Worm (Caenorhabditis elegans): Measurements from ENCODE around the gene exos-9.

The exos-9 gene

DNA sequence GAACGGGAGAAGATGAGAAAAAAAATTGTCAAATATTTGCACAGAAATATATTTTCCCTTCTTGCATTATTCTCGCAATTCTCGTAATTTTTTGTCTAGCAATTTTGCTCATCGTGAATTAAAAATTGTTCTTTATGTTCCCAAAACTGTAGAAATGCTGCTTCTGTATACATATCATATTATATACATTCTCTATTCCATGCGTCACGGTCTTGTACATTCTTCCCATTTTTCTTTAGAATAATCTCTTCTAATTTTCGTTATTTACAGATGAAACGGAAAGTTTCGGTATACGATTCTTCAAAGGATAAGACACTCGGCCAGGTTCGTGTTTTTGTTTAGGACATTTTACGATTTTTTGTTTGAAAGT is 30.3 kb downstream of the exos-9 start, which contains the start of gene acs-4:
acs-4 (plus strand) TSS at position 271 of the 370 bp plus-strand sequence.
- no peak for TF ChIP-seq F22D6.2 (tag; optimal IDR thresholded peaks at IDR 0.05)
- TF ChIP-seq unc-130 (GFP tag; optimal IDR thresholded peaks at IDR 0.05) = no peak
- no peak for TF ChIP-seq cebp-1 (GFP tag; IDR thresholded peaks at IDR 0.05)
- no peak for TF ChIP-seq cebp-1 (tag; optimal IDR thresholded peaks at IDR 0.05)
- TF ChIP-seq F57A8.1 (GFP tag; optimal IDR thresholded peaks at IDR 0.05) = no peak
- TF ChIP-seq madf-6 (GFP tag; IDR thresholded peaks at IDR 0.05) = no peak
- TF ChIP-seq ztf-25 (GFP tag; IDR thresholded peaks at IDR 0.05) = no peak
- no peak for TF ChIP-seq nfya-1 (tag; optimal IDR thresholded peaks at IDR 0.05; ENCODE audit: borderline replicate concordance, insufficient read depth)
- no peak for TF ChIP-seq nhr-179 (tag; optimal IDR thresholded peaks at IDR 0.05)
- no peak for TF ChIP-seq chd-7 (tag; optimal IDR thresholded peaks at IDR 0.05)

DNA sequence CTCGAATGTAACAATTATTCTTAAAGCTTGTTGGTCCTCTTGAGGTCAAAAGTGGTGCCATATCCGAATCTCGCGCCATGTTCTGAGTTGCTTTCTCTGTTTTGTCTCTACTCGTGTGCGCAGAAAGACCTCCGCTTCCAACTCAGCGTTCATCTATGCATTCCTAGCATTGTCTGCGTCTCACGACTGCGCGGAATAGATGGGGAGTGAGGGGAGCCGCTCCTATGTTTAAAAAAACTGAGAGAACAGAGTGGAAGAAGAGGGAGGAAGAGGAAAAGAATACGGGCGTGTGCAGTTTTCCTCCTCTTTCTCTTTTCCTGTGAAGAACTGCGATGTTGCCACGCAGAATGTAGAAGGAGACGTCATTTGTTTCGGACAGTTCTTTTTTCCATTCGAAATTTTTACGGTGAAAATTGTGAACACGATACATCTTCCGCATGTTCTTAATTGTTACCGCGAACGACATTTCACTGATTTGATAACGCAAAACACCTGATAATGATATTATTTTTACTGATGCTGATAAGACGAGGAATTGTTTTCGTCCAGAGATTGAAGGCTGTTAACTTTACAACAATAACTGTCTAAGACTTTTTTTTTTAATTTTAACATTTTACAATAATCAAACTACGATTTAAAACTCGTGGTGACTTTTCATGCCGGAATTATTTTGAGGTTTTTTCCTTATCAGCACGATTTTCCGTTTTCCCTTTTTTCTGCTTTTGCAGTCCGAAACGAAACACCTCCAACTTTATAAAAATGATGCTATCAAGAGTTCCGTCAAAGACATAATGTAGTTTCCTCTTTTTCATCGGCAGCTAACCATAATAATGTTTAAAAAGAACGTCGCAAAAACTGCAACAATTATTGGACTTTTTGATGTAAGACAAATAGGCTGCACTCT is 31.0 kb downstream of the exos-9 start:
- TF ChIP-seq somi-1 (GFP tag; optimal IDR thresholded peaks at IDR 0.05) (peak; percentile 4), nfyb-1 (GFP tag; IDR thresholded peaks at IDR 0.05) (0 out of 2 replicates have a peak, but pooled peaks have one; percentile 11), zfh-2 (GFP tag; conservative IDR thresholded peaks at IDR 0.05) (peak; percentile 78), ceh-27 (GFP tag; optimal IDR thresholded peaks at IDR 0.05) (peak; percentile 36), nhr-80 (tag; optimal IDR thresholded peaks at IDR 0.05) (peak; percentile 83), hmg-1.2 (GFP tag; IDR thresholded peaks at IDR 0.05) (peak; percentile 39; the same call in 1 of the 2 replicates), chd-7 (tag; optimal IDR thresholded peaks at IDR 0.05) (peak; percentile 47), K12H6.12 (tag; optimal IDR thresholded peaks at IDR 0.05) (peak; percentile 43), athp-1 (tag; optimal IDR thresholded peaks at IDR 0.05) (no peak), attf-5 (GFP tag; optimal IDR thresholded peaks at IDR 0.05) (peak; percentile 47), let-607 (tag; optimal IDR thresholded peaks at IDR 0.05) (peak; percentile 96 to 97), mcd-1 (GFP tag; IDR thresholded peaks at IDR 0.05) (no peak), cebp-1 (GFP tag; IDR thresholded peaks at IDR 0.05) (no peak), cebp-1 (tag; optimal IDR thresholded peaks at IDR 0.05) (peak; percentile 49), unc-62 (GFP tag; optimal IDR thresholded peaks at IDR 0.05) (peak; percentile 2), lin-35 (GFP tag; optimal IDR thresholded peaks at IDR 0.05) (no peak), B0336.3 (GFP tag; IDR thresholded peaks at IDR 0.05) (no peak)

DNA sequence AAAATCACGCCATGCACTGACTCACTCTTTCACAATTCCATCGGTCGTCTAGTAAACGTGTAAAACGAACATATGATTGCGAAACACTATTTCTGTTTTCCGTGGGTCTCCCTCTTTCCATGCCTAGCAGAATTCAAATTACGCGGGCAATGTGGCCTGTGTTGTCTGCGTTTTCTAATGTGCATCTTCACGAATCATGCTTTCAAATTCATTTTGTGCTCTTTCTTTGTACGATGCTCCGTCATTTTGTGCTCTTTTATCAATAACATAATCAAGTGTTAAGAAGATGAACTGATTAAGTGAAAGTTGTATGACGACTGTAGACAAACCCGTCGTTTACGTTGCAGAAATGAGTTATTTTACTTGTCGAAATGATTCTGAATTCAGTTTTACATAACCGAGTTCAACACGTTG is 32.0 kb downstream of the exos-9 start:
- TF ChIP-seq let-607 (tag; optimal IDR thresholded peaks at IDR 0.05) (peak; percentile 68 to 75), nhr-90 (tag; optimal IDR thresholded peaks at IDR 0.05) (peak; percentile 1), nfyb-1 (GFP tag; IDR thresholded peaks at IDR 0.05) (0 out of 2 replicates have a peak, but pooled peaks have one; percentile 55), ztf-22 (GFP tag; optimal IDR thresholded peaks at IDR 0.05) (peak; percentile 28), efl-1 (GFP tag; optimal IDR thresholded peaks at IDR 0.05) (peak; percentile 1), lin-54 (GFP tag; optimal IDR thresholded peaks at IDR 0.05) (peak; percentile 61), snpc-4 (GFP tag; optimal IDR thresholded peaks at IDR 0.05) (no peak), snpc-4 (tag; optimal IDR thresholded peaks at IDR 0.05) (peak in 2 of 4 experiments; percentile 21 to 76), lag-1 (GFP tag; IDR thresholded peaks at IDR 0.05) (no peak), pha-4 (tag; optimal IDR thresholded peaks at IDR 0.05) (peak; percentile 73), hmg-1.2 (GFP tag; IDR thresholded peaks at IDR 0.05) (no peak; the same call in 1 of the 2 replicates), F55B11.4 (tag; optimal IDR thresholded peaks at IDR 0.05; ENCODE audit: borderline replicate concordance, insufficient read depth) (no peak), ets-4 (GFP tag; optimal IDR thresholded peaks at IDR 0.05) (peak; percentile 87), D2030.7 (GFP tag; IDR thresholded peaks at IDR 0.05) (no peak), xnd-1 (tag; optimal IDR thresholded peaks at IDR 0.05) (no peak), T07F8.4 (tag; optimal IDR thresholded peaks at IDR 0.05) (no peak), nhr-80 (tag; optimal IDR thresholded peaks at IDR 0.05) (peak; percentile 98), F23B12.7 (tag; optimal IDR thresholded peaks at IDR 0.05; ENCODE audit: insufficient read depth) (peak; percentile 28), atf-7 (tag; optimal IDR thresholded peaks at IDR 0.05) (peak; percentile 42), ztf-18 (tag; optimal IDR thresholded peaks at IDR 0.05) (peak; percentile 54), fkh-3 (tag; optimal IDR thresholded peaks at IDR 0.05) (no peak), lsl-1 (GFP tag; optimal IDR thresholded peaks at IDR 0.05) (no peak), Y79H2A.3 (GFP tag; conservative IDR thresholded peaks at IDR 0.05) (no peak), hlh-12 (tag; optimal IDR thresholded peaks at IDR 0.05) (no peak)
